Fruit fly (Drosophila melanogaster) whole organism, prepupa: ENCODE results near the gene RhoL.

Source experiments
- Hr38 ChIP-seq: sonication (Bioruptor generic); optimal IDR thresholded peaks from 2 replicates; lab custom pipeline; 2016; ENCODE audit warnings: missing biosample characterization, missing genetic modification characterization
- Smox ChIP-seq: fragments of 200-800 bp; sonication (Bioruptor generic); optimal IDR thresholded peaks from 3 replicates; lab custom pipeline; 2016; ENCODE audit warnings: missing biosample characterization, missing genetic modification characterization
- net ChIP-seq: fragments of 200-800 bp; sonication (Bioruptor generic); optimal IDR thresholded peaks from 3 replicates; lab custom pipeline; 2016; ENCODE audit warnings: missing biosample characterization, missing genetic modification characterization
- spab ChIP-seq: fragments of 200-800 bp; sonication (Bioruptor generic); optimal IDR thresholded peaks from 2 replicates; lab custom pipeline; 2017; ENCODE audit warnings: missing biosample characterization, mild to moderate bottlenecking, missing genetic modification characterization, missing genetic modification reagents
- vri ChIP-seq: fragments of 200-800 bp; sonication (Bioruptor generic); optimal IDR thresholded peaks from 3 replicates; lab custom pipeline; 2016; ENCODE audit warnings: missing biosample characterization, mild to moderate bottlenecking, missing genetic modification characterization

DNA sequence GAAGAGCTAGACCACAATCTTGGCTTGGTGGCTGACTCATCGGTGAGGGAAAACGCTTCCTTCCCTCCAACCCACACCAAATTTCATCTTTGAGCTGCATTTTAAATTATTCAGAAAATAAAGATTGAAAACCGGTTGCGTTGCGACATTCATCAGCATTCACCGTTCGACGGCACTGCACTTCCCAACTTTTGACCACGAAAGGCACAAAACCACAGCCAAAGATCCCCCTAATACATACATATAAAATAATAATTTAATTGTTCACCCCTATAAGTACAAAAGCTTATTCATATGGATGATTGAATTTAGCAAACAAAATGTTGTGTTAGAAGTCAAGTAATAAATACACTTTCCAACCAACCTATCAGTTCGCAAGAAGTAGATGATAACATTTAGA is 3.1 kb downstream of the RhoL start:
- TF ChIP-seq Smox (GFP tag; lab: Kevin White, UChicago) = no peak
- no peak for TF ChIP-seq spab (GFP tag; lab: Kevin White, UChicago)
- TF ChIP-seq net (GFP tag; lab: Kevin White, UChicago) = no peak
- TF ChIP-seq vri (GFP tag; lab: Kevin White, UChicago) = no peak
- TF ChIP-seq Hr38 (GFP tag; lab: Kevin White, UChicago) = no peak
